Fruit fly (Drosophila melanogaster) whole organism, embryonic: ENCODE data around the gene Tom.
A peak's percentile ranks its signal among the peaks of the same experiment; 100 is the strongest.

Source experiments
- ATbp ChIP-seq: fragments of 200-800 bp; sonication (Bioruptor generic); optimal IDR thresholded peaks from 2 replicates; lab custom pipeline; 2017; ENCODE audit warnings: missing biosample characterization, mild to moderate bottlenecking, missing genetic modification characterization, missing genetic modification reagents
- CG1233 ChIP-seq: fragments of 200-800 bp; sonication (Bioruptor generic); optimal IDR thresholded peaks from 4 replicates; lab custom pipeline; 2018; ENCODE audit warnings: missing biosample characterization, mild to moderate bottlenecking, missing genetic modification characterization
- CG15479 ChIP-seq: fragments of 200-800 bp; sonication (Bioruptor generic); optimal IDR thresholded peaks from 3 replicates; lab custom pipeline; 2019; ENCODE audit warnings: missing biosample characterization, mild to moderate bottlenecking, missing genetic modification characterization, moderate library complexity
- CG17359 ChIP-seq: fragments of 200-800 bp; sonication (Bioruptor generic); optimal IDR thresholded peaks from 3 replicates; lab custom pipeline; 2018; ENCODE audit warnings: missing biosample characterization, mild to moderate bottlenecking, missing genetic modification characterization, moderate library complexity
- CG17568 ChIP-seq: fragments of 200-800 bp; sonication (Bioruptor generic); optimal IDR thresholded peaks from 2 replicates; lab custom pipeline; 2018; ENCODE audit warnings: missing biosample characterization, mild to moderate bottlenecking, missing genetic modification characterization, moderate library complexity
- CG18599 ChIP-seq: fragments of 200-800 bp; sonication (Bioruptor generic); optimal IDR thresholded peaks from 3 replicates; lab custom pipeline; 2017; ENCODE audit warnings: missing biosample characterization, missing genetic modification characterization, mild to moderate bottlenecking, moderate library complexity, missing genetic modification reagents
- CG2116 ChIP-seq: fragments of 200-800 bp; sonication (Bioruptor generic); optimal IDR thresholded peaks from 3 replicates; lab custom pipeline; 2018; ENCODE audit warnings: missing biosample characterization, mild to moderate bottlenecking, missing genetic modification characterization
- CG2199 ChIP-seq: fragments of 200-800 bp; sonication (Bioruptor generic); IDR thresholded peaks from 3 replicates; pipeline ENCODE4 v1.3.6; 2022; ENCODE audit warnings: missing biosample characterization, missing genetic modification characterization
- CG2202 ChIP-seq: fragments of 200-800 bp; sonication (Bioruptor generic); optimal IDR thresholded peaks from 2 replicates; lab custom pipeline; 2018; ENCODE audit warnings: missing biosample characterization, mild to moderate bottlenecking, missing genetic modification characterization
- CG2712 ChIP-seq: fragments of 200-800 bp; optimal IDR thresholded peaks from 3 replicates; lab custom pipeline; 2019; ENCODE audit warnings: missing biosample characterization, mild to moderate bottlenecking, missing genetic modification characterization, moderate library complexity
- CG31388 ChIP-seq: fragments of 200-800 bp; sonication (Bioruptor generic); optimal IDR thresholded peaks from 2 replicates; lab custom pipeline; 2016; ENCODE audit warnings: missing biosample characterization, missing genetic modification characterization
- CG33557 ChIP-seq: fragments of 200-800 bp; sonication (Bioruptor generic); optimal IDR thresholded peaks from 2 replicates; lab custom pipeline; 2019; ENCODE audit warnings: missing biosample characterization, mild to moderate bottlenecking, missing genetic modification characterization, moderate library complexity
- CG34422 ChIP-seq: fragments of 200-800 bp; sonication (Bioruptor generic); IDR thresholded peaks from 3 replicates; pipeline ENCODE4 v1.3.6; 2022; ENCODE audit warnings: missing biosample characterization, missing genetic modification characterization
- CG8924 ChIP-seq: fragments of 200-800 bp; optimal IDR thresholded peaks from 3 replicates; lab custom pipeline; 2019; ENCODE audit warnings: missing biosample characterization, mild to moderate bottlenecking, missing genetic modification characterization, moderate library complexity
- CG9609 ChIP-seq: fragments of 200-800 bp; sonication (Bioruptor generic); optimal IDR thresholded peaks from 3 replicates; lab custom pipeline; 2016; ENCODE audit warnings: missing biosample characterization, missing genetic modification characterization
- CG9817 ChIP-seq: fragments of 200-800 bp; sonication (Bioruptor generic); optimal IDR thresholded peaks from 2 replicates; lab custom pipeline; 2018; ENCODE audit warnings: missing biosample characterization, mild to moderate bottlenecking, missing genetic modification characterization, moderate library complexity
- Dbx ChIP-seq: fragments of 200-800 bp; sonication (Bioruptor generic); IDR thresholded peaks from 3 replicates; pipeline ENCODE4 v1.3.6; 2022; ENCODE audit warnings: missing biosample characterization, missing genetic modification characterization
- Eip74EF ChIP-seq, 2 experiments: fragments of 200-800 bp in 1 of 2; fragments of >200 bp in 1 of 2; sonication (Bioruptor generic) in 1 of 2; optimal IDR thresholded peaks; 2 replicates each; lab custom pipeline; 2017 to 2019; ENCODE audit warnings: missing biosample characterization in 2 of 2, missing genetic modification characterization in 2 of 2, mild to moderate bottlenecking in 1 of 2, moderate library complexity in 1 of 2
- HmgZ ChIP-seq: fragments of 200-800 bp; sonication (Bioruptor generic); optimal IDR thresholded peaks from 2 replicates; lab custom pipeline; 2018; ENCODE audit warnings: missing biosample characterization, mild to moderate bottlenecking, missing genetic modification characterization
- Jarid2 ChIP-seq: fragments of 200-800 bp; sonication (Bioruptor generic); optimal IDR thresholded peaks from 3 replicates; lab custom pipeline; 2017; ENCODE audit warnings: mild to moderate bottlenecking, missing biosample characterization, missing genetic modification reagents, missing genetic modification characterization
- Lpt ChIP-seq: fragments of >200 bp; optimal IDR thresholded peaks from 2 replicates; lab custom pipeline; 2018; ENCODE audit warnings: missing biosample characterization, missing genetic modification characterization
- Max ChIP-seq: fragments of 200-800 bp; sonication (Bioruptor generic); optimal IDR thresholded peaks from 2 replicates; lab custom pipeline; 2016; ENCODE audit warnings: missing biosample characterization, mild to moderate bottlenecking, missing genetic modification characterization
- Nf-YB ChIP-seq: fragments of 200-800 bp; sonication (Bioruptor generic); optimal IDR thresholded peaks from 3 replicates; lab custom pipeline; 2019; ENCODE audit warnings: missing biosample characterization, mild to moderate bottlenecking, missing genetic modification characterization, moderate library complexity
- Poxn ChIP-seq: fragments of 200-800 bp; sonication (Bioruptor generic); IDR thresholded peaks from 2 replicates; pipeline ENCODE4 v1.3.6; 2022; ENCODE audit warnings: missing biosample characterization, missing genetic modification characterization
- Xrp1 ChIP-seq: fragments of 200-800 bp; sonication (Bioruptor generic); IDR thresholded peaks from 2 replicates; pipeline ENCODE4 v1.3.6; 2022; ENCODE audit warnings: missing biosample characterization, missing genetic modification characterization
- al ChIP-seq: fragments of 200-800 bp; sonication (Bioruptor generic); IDR thresholded peaks from 2 replicates; pipeline ENCODE4 v1.3.6; 2022; ENCODE audit warnings: missing biosample characterization, missing genetic modification characterization
- caup ChIP-seq: fragments of 200-800 bp; sonication (Bioruptor generic); optimal IDR thresholded peaks from 3 replicates; lab custom pipeline; 2017; ENCODE audit warnings: missing biosample characterization, mild to moderate bottlenecking, missing genetic modification characterization, moderate library complexity; ENCODE audit not compliant: severe bottlenecking
- ci ChIP-seq: fragments of 200-800 bp; sonication (Bioruptor generic); IDR thresholded peaks from 3 replicates; pipeline ENCODE4 v1.3.6; 2022; ENCODE audit warnings: missing biosample characterization, missing genetic modification characterization
- crc ChIP-seq: fragments of 200-800 bp; sonication (Bioruptor generic); optimal IDR thresholded peaks from 2 replicates; lab custom pipeline; 2016; ENCODE audit warnings: missing biosample characterization, missing genetic modification characterization
- cwo ChIP-seq: fragments of 200-800 bp; sonication (Bioruptor generic); optimal IDR thresholded peaks from 3 replicates; lab custom pipeline; 2017; ENCODE audit warnings: missing biosample characterization, missing genetic modification characterization, mild to moderate bottlenecking, moderate library complexity, missing genetic modification reagents
- dan ChIP-seq: fragments of 200-800 bp; sonication (Bioruptor generic); IDR thresholded peaks from 2 replicates; pipeline ENCODE4 v1.3.6; 2022; ENCODE audit warnings: missing biosample characterization, missing genetic modification characterization
- fd102C ChIP-seq: fragments of 200-800 bp; sonication (Bioruptor generic); optimal IDR thresholded peaks from 2 replicates; lab custom pipeline; 2018; ENCODE audit warnings: missing biosample characterization, mild to moderate bottlenecking, missing genetic modification characterization, moderate library complexity
- fd3F ChIP-seq: fragments of 200-800 bp; sonication (Bioruptor generic); optimal IDR thresholded peaks from 2 replicates; lab custom pipeline; 2018; ENCODE audit warnings: missing biosample characterization, mild to moderate bottlenecking, missing genetic modification characterization, moderate library complexity
- fd64A ChIP-seq: fragments of 200-800 bp; sonication (Bioruptor generic); optimal IDR thresholded peaks from 3 replicates; lab custom pipeline; 2018; ENCODE audit warnings: missing biosample characterization, mild to moderate bottlenecking, missing genetic modification characterization
- gsb ChIP-seq: fragments of 200-800 bp; sonication (Bioruptor generic); IDR thresholded peaks from 2 replicates; pipeline ENCODE4 v1.3.6; 2022; ENCODE audit warnings: missing biosample characterization, missing genetic modification characterization
- h ChIP-seq: fragments of >200 bp; optimal IDR thresholded peaks from 2 replicates; lab custom pipeline; 2017
- her ChIP-seq: fragments of 200-800 bp; sonication (Bioruptor generic); optimal IDR thresholded peaks from 2 replicates; lab custom pipeline; 2016; ENCODE audit warnings: missing biosample characterization, missing genetic modification characterization
- kah ChIP-seq: fragments of 200-800 bp; sonication (Bioruptor generic); optimal IDR thresholded peaks from 2 replicates; lab custom pipeline; 2018; ENCODE audit warnings: missing biosample characterization, mild to moderate bottlenecking, missing genetic modification characterization
- lab ChIP-seq: fragments of 200-800 bp; sonication (Bioruptor generic); optimal IDR thresholded peaks from 3 replicates; lab custom pipeline; 2017; ENCODE audit warnings: missing biosample characterization, missing genetic modification characterization, mild to moderate bottlenecking, moderate library complexity, missing genetic modification reagents
- mam ChIP-seq: fragments of 200-800 bp; sonication (Bioruptor generic); optimal IDR thresholded peaks from 3 replicates; lab custom pipeline; 2016; ENCODE audit warnings: missing biosample characterization, missing genetic modification characterization
- pfk ChIP-seq: fragments of 200-800 bp; sonication (Bioruptor generic); optimal IDR thresholded peaks from 2 replicates; lab custom pipeline; 2018; ENCODE audit warnings: missing biosample characterization, mild to moderate bottlenecking, missing genetic modification characterization, moderate library complexity
- sd ChIP-seq: fragments of 200-800 bp; sonication (Bioruptor generic); optimal IDR thresholded peaks from 3 replicates; lab custom pipeline; 2018; ENCODE audit warnings: missing biosample characterization, mild to moderate bottlenecking, missing genetic modification characterization, moderate library complexity
- sens ChIP-seq: fragments of 200-800 bp; sonication (Bioruptor generic); peaks from one replicate; lab custom pipeline; 2016; ENCODE audit warnings: missing biosample characterization, missing genetic modification characterization
- sens-2 ChIP-seq: fragments of 200-800 bp; sonication (Bioruptor generic); IDR thresholded peaks from 2 replicates; pipeline ENCODE4 v1.3.6; 2022; ENCODE audit warnings: missing biosample characterization, missing genetic modification characterization
- sr ChIP-seq: fragments of 200-800 bp; sonication (Bioruptor generic); IDR thresholded peaks from 3 replicates; pipeline ENCODE4 v1.3.6; 2022; ENCODE audit warnings: missing biosample characterization, missing genetic modification characterization
- trh ChIP-seq: fragments of 200-800 bp; sonication (Bioruptor generic); optimal IDR thresholded peaks from 2 replicates; lab custom pipeline; 2016; ENCODE audit warnings: missing biosample characterization, missing genetic modification characterization
- twi ChIP-seq: fragments of 200-800 bp; optimal IDR thresholded peaks from 2 replicates; lab custom pipeline; 2019; ENCODE audit warnings: missing biosample characterization, mild to moderate bottlenecking, missing genetic modification characterization, moderate library complexity
- wek ChIP-seq: fragments of 200-800 bp; sonication (Bioruptor generic); optimal IDR thresholded peaks from 3 replicates; lab custom pipeline; 2018; ENCODE audit warnings: missing biosample characterization, mild to moderate bottlenecking, missing genetic modification characterization, moderate library complexity
- zf30C ChIP-seq: fragments of 200-800 bp; sonication (Bioruptor generic); optimal IDR thresholded peaks from 3 replicates; lab custom pipeline; 2018; ENCODE audit warnings: missing biosample characterization, mild to moderate bottlenecking, missing genetic modification characterization
- zfh1 ChIP-seq: fragments of 200-800 bp; sonication (Bioruptor generic); IDR thresholded peaks from 3 replicates; pipeline ENCODE4 v1.3.6; 2022; ENCODE audit warnings: missing biosample characterization, missing genetic modification characterization

Tom gene

dm6 chr3L:14986984-14987896, 18.1 kb downstream of the Tom start (continued):
- TF ChIP-seq sr (GFP tag; lab: Robert Waterston, UW) = no peak
- no peak for TF ChIP-seq Eip74EF (GFP tag; optimal IDR thresholded peaks at IDR 0.05; lab: Kevin White, UChicago)
- peak; percentile 44; the same call in 1 of the 3 replicates for TF ChIP-seq CG34422 (GFP tag; lab: Robert Waterston, UW)
- TF ChIP-seq fd64A = no peak
- TF ChIP-seq Jarid2 = peak; percentile 83
- no peak for TF ChIP-seq mam (GFP tag; lab: Kevin White, UChicago)
- TF ChIP-seq Nf-YB (GFP tag; lab: Kevin White, UChicago) = no peak
- no peak for TF ChIP-seq CG2116 (GFP tag; lab: Kevin White, UChicago)
- TF ChIP-seq cwo (GFP tag; lab: Kevin White, UChicago) = peak; percentile 86
- TF ChIP-seq zf30C = no peak
- no peak for TF ChIP-seq CG31388 (GFP tag; lab: Kevin White, UChicago)
- TF ChIP-seq CG9817 = no peak
- TF ChIP-seq CG2712 = no peak
- TF ChIP-seq twi = peak; percentile 39
- no peak for TF ChIP-seq lab (GFP tag; lab: Kevin White, UChicago)
- TF ChIP-seq h (lab: Kevin White, UChicago) = no peak
- no peak for TF ChIP-seq Poxn
- TF ChIP-seq pfk (GFP tag; lab: Kevin White, UChicago) = no peak
- TF ChIP-seq wek (GFP tag; lab: Kevin White, UChicago) = no peak
- TF ChIP-seq CG33557 (GFP tag; lab: Kevin White, UChicago) = no peak
- TF ChIP-seq CG2202 (tag; lab: Kevin White, UChicago) = no peak
- no peak for TF ChIP-seq Lpt
- no peak for TF ChIP-seq her (GFP tag; lab: Kevin White, UChicago)
- TF ChIP-seq Max (GFP tag; lab: Kevin White, UChicago) = no peak
- no peak for TF ChIP-seq trh
- no peak for TF ChIP-seq CG17359 (tag; lab: Kevin White, UChicago)
- TF ChIP-seq gsb = no peak
- TF ChIP-seq dan (GFP tag; lab: Robert Waterston, UW) = no peak
- no peak for TF ChIP-seq al (GFP tag; lab: Robert Waterston, UW)
- no peak for TF ChIP-seq crc (GFP tag; lab: Kevin White, UChicago)
- no peak for TF ChIP-seq HmgZ (tag; lab: Kevin White, UChicago)
- TF ChIP-seq CG8924 = no peak
- no peak for TF ChIP-seq sens-2 (GFP tag; lab: Robert Waterston, UW)
- TF ChIP-seq CG15479 (GFP tag; lab: Kevin White, UChicago) = peak; percentile 45
- no peak for TF ChIP-seq CG9609 (GFP tag; lab: Kevin White, UChicago)

- TF ChIP-seq ATbp (GFP tag; lab: Kevin White, UChicago) (peak; percentile 37), fd64A (peak; percentile 1), zfh1 (GFP tag; lab: Robert Waterston, UW) (peak; percentile 59; the same call in 1 of the 3 replicates), ci (GFP tag; lab: Robert Waterston, UW) (peak; percentile 34; the same call in 1 of the 3 replicates), Jarid2 (peak; percentile 3), sd (peak; percentile 25), fd3F (GFP tag; lab: Kevin White, UChicago) (no peak), CG2199 (GFP tag; lab: Robert Waterston, UW) (0 out of 3 replicates have a peak, but pooled peaks have one; percentile 23), lab (GFP tag; lab: Kevin White, UChicago) (peak; percentile 55), CG18599 (GFP tag; lab: Kevin White, UChicago) (peak; percentile 10), Dbx (peak; percentile 12; the same call in 1 of the 3 replicates), caup (GFP tag; lab: Kevin White, UChicago) (peak; percentile 47), Xrp1 (peak; percentile 40), kah (peak; percentile 15), fd102C (GFP tag; lab: Kevin White, UChicago) (peak; percentile 46), CG17568 (GFP tag; lab: Kevin White, UChicago) (peak; percentile 12), CG1233 (peak; percentile 2), sens (GFP tag; lab: Kevin White, UChicago) (peak; percentile 76)
Observed at dm6 chr3L:14988231-14988630, 19.1 kb downstream of the Tom start.
